Worm (Caenorhabditis elegans) whole organism, L4/young adult: Measurements from ENCODE around the gene alh-7.

Experiments
- W03F9.2 ChIP-seq: fragments of 150-350 bp; optimal IDR thresholded peaks from 2 replicates; lab custom pipeline; 2014; ENCODE audit warnings: missing biosample characterization, missing genetic modification characterization
- dao-5 ChIP-seq: sonication (generic microtip); optimal IDR thresholded peaks from 2 replicates; lab custom pipeline; 2016; ENCODE audit warnings: missing genotype, missing genetic modification characterization, moderate library complexity, missing compliant biosample characterization
- him-1 ChIP-seq: sonication (generic microtip); optimal IDR thresholded peaks from 2 replicates; lab custom pipeline; 2016; ENCODE audit warnings: missing genotype, missing genetic modification reagents, missing genetic modification characterization, missing compliant biosample characterization

DNA sequence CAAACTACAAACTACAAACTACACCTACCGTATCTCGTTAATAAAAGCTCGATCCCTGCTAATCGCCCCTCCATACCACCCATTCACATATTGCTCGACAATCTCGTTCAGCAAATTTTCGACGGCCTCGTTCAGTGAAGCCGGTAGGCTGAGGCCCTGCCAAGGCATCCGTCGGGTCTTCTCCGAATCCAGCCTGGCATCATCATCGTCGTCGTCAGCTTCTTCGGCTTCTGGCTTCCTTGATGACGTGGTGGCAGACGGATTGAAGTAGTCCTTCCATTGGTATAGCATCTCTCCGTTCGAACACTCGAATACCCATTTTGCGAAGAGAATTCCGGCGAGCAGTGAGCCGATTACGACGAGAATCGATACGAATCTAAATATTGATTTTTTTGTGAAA lies 39.1 kb upstream of the alh-7 start:
- TF ChIP-seq W03F9.2 (no peak), him-1 (tag; lab: Kevin White, UChicago) (no peak), dao-5 (tag; lab: Kevin White, UChicago) (no peak)
